Fruit fly (Drosophila melanogaster): ENCODE results near the gene CG43843.

DNA sequence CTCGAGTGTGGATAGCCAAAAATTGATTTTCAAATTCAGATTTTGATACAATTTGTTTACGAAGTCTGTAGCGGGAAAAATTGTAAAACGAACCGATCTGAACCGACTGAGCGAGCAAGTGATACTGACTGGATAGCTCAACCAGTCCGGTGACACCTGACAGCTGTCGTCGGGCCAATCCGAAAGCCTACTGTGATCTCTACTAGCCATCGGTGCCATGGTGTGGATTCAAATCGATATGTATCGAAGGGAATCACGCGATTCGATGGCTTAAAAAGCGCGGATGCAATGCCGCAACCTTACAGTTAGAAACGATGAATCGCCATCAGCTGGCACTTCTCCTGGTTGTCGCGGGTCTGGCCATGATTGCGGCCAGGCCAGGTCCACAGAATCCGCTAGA lies 23.0 kb downstream of the CG43843 start, which contains the start of gene CG6290:
- no peak for TF ChIP-seq Abd-B (GFP tag; optimal IDR thresholded peaks at IDR 0.05)
- no peak for TF ChIP-seq ey (GFP tag; optimal IDR thresholded peaks at IDR 0.05)
- no peak for TF ChIP-seq N (GFP tag; optimal IDR thresholded peaks at IDR 0.05)
- TF ChIP-seq Myc (optimal IDR thresholded peaks at IDR 0.05): no peak
- no peak for TF ChIP-seq pan (optimal IDR thresholded peaks at IDR 0.05)
- TF ChIP-seq lola (GFP tag; optimal IDR thresholded peaks at IDR 0.05): no peak
- no peak for TF ChIP-seq OdsH (GFP tag; optimal IDR thresholded peaks at IDR 0.05)
- TF ChIP-seq Hr78 (GFP tag; optimal IDR thresholded peaks at IDR 0.05): no peak
- TF ChIP-seq CG32264 (GFP tag; optimal IDR thresholded peaks at IDR 0.05): no peak
- TF ChIP-seq dsf (GFP tag; optimal IDR thresholded peaks at IDR 0.05; ENCODE audit: borderline replicate concordance): no peak
- no peak for TF ChIP-seq fru (GFP tag; optimal IDR thresholded peaks at IDR 0.05)
- TF ChIP-seq dl (GFP tag; optimal IDR thresholded peaks at IDR 0.05; ENCODE audit: insufficient read depth in 1 of 2, partially characterized antibody in 2 of 2): no peak
- TF ChIP-seq Vsx2 (GFP tag; optimal IDR thresholded peaks at IDR 0.05; ENCODE audit: partially characterized antibody): no peak
- TF ChIP-seq sage (GFP tag; optimal IDR thresholded peaks at IDR 0.05): no peak

All from whole organism, wandering third instar larva.